Fruit fly (Drosophila melanogaster): ENCODE data around the gene PIG-F.
A peak's percentile ranks its signal among the peaks of the same experiment; 100 is the strongest.

Gene PIG-F

DNA sequence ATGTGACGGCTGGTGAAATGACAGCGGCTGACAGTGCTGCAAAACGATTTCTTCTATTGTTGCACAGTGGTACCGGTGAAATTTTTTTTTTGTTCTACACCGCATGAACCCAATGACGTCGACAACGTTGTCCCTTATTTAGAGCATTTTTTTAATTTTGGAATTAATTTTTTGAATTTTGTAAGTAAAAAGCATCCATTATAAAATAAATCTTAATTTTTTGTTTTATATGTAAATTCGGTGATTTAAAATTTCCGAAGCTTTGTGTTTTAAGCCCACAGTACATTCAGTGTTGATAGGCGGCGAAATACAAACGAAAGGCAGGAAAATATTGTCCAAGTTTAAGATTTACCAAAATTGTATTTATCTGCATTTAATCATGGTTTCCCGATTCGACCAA is at the start of gene PIG-F, which contains the start of gene Lon:
PIG-F (plus strand) TSS at position 284 of the 400 bp plus-strand sequence.
Lon (minus strand) TSS at position 28 of the 400 bp plus-strand sequence.
- no peak for TF ChIP-seq Dfd (GFP tag; optimal IDR thresholded peaks at IDR 0.05)
- no peak for TF ChIP-seq brk (GFP tag; optimal IDR thresholded peaks at IDR 0.05)
- peak; percentile 92 for TF ChIP-seq Rel (GFP tag; optimal IDR thresholded peaks at IDR 0.05)
- TF ChIP-seq Rel (tag; optimal IDR thresholded peaks at IDR 0.05), result peak; percentile 90
- peak; percentile 99 for TF ChIP-seq h (GFP tag; optimal IDR thresholded peaks at IDR 0.05)
- TF ChIP-seq sv (GFP tag; optimal IDR thresholded peaks at IDR 0.05), result peak; percentile 99
- peak; percentile 99 for TF ChIP-seq fru (GFP tag; optimal IDR thresholded peaks at IDR 0.05)
- no peak for TF ChIP-seq CrebA (GFP tag; optimal IDR thresholded peaks at IDR 0.05; ENCODE audit: borderline replicate concordance)
- no peak for TF ChIP-seq Hr78 (GFP tag; optimal IDR thresholded peaks at IDR 0.05)
- TF ChIP-seq Vsx2 (GFP tag; optimal IDR thresholded peaks at IDR 0.05; ENCODE audit: partially characterized antibody), result no peak
- peak; percentile 98 for TF ChIP-seq ey (GFP tag; optimal IDR thresholded peaks at IDR 0.05)
- TF ChIP-seq usp (GFP tag; optimal IDR thresholded peaks at IDR 0.05), result no peak
- TF ChIP-seq Myc (optimal IDR thresholded peaks at IDR 0.05), result peak; percentile 42
- peak; percentile 99 for TF ChIP-seq CG9705 (GFP tag; optimal IDR thresholded peaks at IDR 0.05)
- peak; percentile 76 for TF ChIP-seq jim (GFP tag; optimal IDR thresholded peaks at IDR 0.05)
- TF ChIP-seq foxo (GFP tag; optimal IDR thresholded peaks at IDR 0.05), result peak; percentile 91 to 99
- TF ChIP-seq Jra (GFP tag; optimal IDR thresholded peaks at IDR 0.05), result peak; percentile 98
- TF ChIP-seq dsf (GFP tag; optimal IDR thresholded peaks at IDR 0.05; ENCODE audit: borderline replicate concordance), result peak; percentile 96
- peak; percentile 99 for TF ChIP-seq OdsH (GFP tag; optimal IDR thresholded peaks at IDR 0.05)
- no peak for TF ChIP-seq Abd-B (GFP tag; optimal IDR thresholded peaks at IDR 0.05)
- peak; percentile 98 for TF ChIP-seq sage (GFP tag; optimal IDR thresholded peaks at IDR 0.05)
- no peak for TF ChIP-seq lola (GFP tag; optimal IDR thresholded peaks at IDR 0.05)
- no peak for TF ChIP-seq Dif (GFP tag; optimal IDR thresholded peaks at IDR 0.05; ENCODE audit: partially characterized antibody)
- TF ChIP-seq br (GFP tag; optimal IDR thresholded peaks at IDR 0.05), result peak; percentile 98
- no peak for TF ChIP-seq N (GFP tag; optimal IDR thresholded peaks at IDR 0.05)
- TF ChIP-seq psq (GFP tag; optimal IDR thresholded peaks at IDR 0.05), result peak; percentile 97
- TF ChIP-seq Mio (GFP tag; optimal IDR thresholded peaks at IDR 0.05), result peak; percentile 90
- peak; percentile 95 for TF ChIP-seq Hr83 (GFP tag; optimal IDR thresholded peaks at IDR 0.05; ENCODE audit: poor library complexity, severe bottlenecking)
- TF ChIP-seq CG32264 (GFP tag; optimal IDR thresholded peaks at IDR 0.05), result peak; percentile 96
- TF ChIP-seq pan (optimal IDR thresholded peaks at IDR 0.05), result no peak
- peak; percentile 95 for TF ChIP-seq GATAd (GFP tag; optimal IDR thresholded peaks at IDR 0.05)
- no peak for TF ChIP-seq tai (GFP tag; optimal IDR thresholded peaks at IDR 0.05)
- peak; percentile 99 for TF ChIP-seq HLH106 (tag; optimal IDR thresholded peaks at IDR 0.05)
- peak; percentile 99 for TF ChIP-seq dmrt93B (GFP tag; optimal IDR thresholded peaks at IDR 0.05)
- TF ChIP-seq dl (GFP tag; optimal IDR thresholded peaks at IDR 0.05; ENCODE audit: insufficient read depth in 1 of 2, partially characterized antibody in 2 of 2), result no peak
- peak; percentile 99 for TF ChIP-seq Sp1 (GFP tag; optimal IDR thresholded peaks at IDR 0.05)
- TF ChIP-seq woc (GFP tag; optimal IDR thresholded peaks at IDR 0.05), result peak; percentile 97
- TF ChIP-seq Hnf4 (GFP tag; optimal IDR thresholded peaks at IDR 0.05), result peak; percentile 98
- peak; percentile 99 for TF ChIP-seq rgr (GFP tag; optimal IDR thresholded peaks at IDR 0.05)

DNA sequence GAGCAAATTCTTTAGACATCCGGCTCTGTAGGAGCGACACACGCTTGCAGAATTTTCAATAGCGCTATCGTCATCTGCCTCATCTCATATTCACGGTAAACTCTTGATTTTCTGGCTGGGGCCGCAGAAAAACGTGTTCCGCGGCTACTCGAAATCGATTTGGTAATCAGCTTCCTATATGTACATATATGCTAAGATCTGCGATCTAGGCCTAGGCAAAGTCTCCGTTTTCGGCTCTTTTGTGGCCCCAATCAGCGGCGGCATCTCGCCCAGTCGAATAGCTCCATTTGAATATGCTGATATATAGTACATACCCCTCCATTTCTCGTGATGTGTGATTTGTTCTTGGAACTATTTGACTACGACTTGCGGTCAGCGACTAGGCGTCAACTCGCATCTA is 49.2 kb upstream of the PIG-F start:
- TF ChIP-seq sage (GFP tag; optimal IDR thresholded peaks at IDR 0.05), result no peak
- no peak for TF ChIP-seq Vsx2 (GFP tag; optimal IDR thresholded peaks at IDR 0.05; ENCODE audit: partially characterized antibody)
